Fruit fly (Drosophila melanogaster): ENCODE data around the gene Vps15.

Gene Vps15

dm6 chr3R:9266765-9267164, 21.1 kb upstream of the Vps15 start, which contains the start of the genes TrpRS and Vps16A (continued):
- TF ChIP-seq CG4617 (GFP tag; optimal IDR thresholded peaks at IDR 0.05; ENCODE audit: borderline replicate concordance): peak; percentile 82
- TF ChIP-seq Dp (GFP tag; optimal IDR thresholded peaks at IDR 0.05): peak; percentile 61
- no peak for TF ChIP-seq fu2 (GFP tag; optimal IDR thresholded peaks at IDR 0.05)
- TF ChIP-seq pzg (GFP tag; optimal IDR thresholded peaks at IDR 0.05): peak; percentile 96
- TF ChIP-seq chn (GFP tag; optimal IDR thresholded peaks at IDR 0.05): peak; percentile 30
- TF ChIP-seq ssp (GFP tag; IDR thresholded peaks at IDR 0.05): peak; percentile 97
- peak; percentile 67 for TF ChIP-seq CTCF (GFP tag; optimal IDR thresholded peaks at IDR 0.05)
- TF ChIP-seq CG14860 (GFP tag; IDR thresholded peaks at IDR 0.05; ENCODE audit: partially characterized antibody): peak; percentile 98
- TF ChIP-seq CG33557 (GFP tag; optimal IDR thresholded peaks at IDR 0.05): peak; percentile 22
- no peak for TF ChIP-seq CG17328 (GFP tag; IDR thresholded peaks at IDR 0.05)
- TF ChIP-seq stwl (tag; optimal IDR thresholded peaks at IDR 0.05): peak; percentile 96
- TF ChIP-seq lbe (GFP tag; optimal IDR thresholded peaks at IDR 0.05): peak; percentile 32
- TF ChIP-seq CG13287 (GFP tag; IDR thresholded peaks at IDR 0.05; ENCODE audit: partially characterized antibody): peak; percentile 99
- peak; percentile 98 for TF ChIP-seq CG16813 (GFP tag; IDR thresholded peaks at IDR 0.05; ENCODE audit: partially characterized antibody)
- TF ChIP-seq vnd (GFP tag; IDR thresholded peaks at IDR 0.05; ENCODE audit: partially characterized antibody): peak; percentile 98
- TF ChIP-seq trem (tag; optimal IDR thresholded peaks at IDR 0.05): peak; percentile 73
- TF ChIP-seq sob (GFP tag; IDR thresholded peaks at IDR 0.05): 0 out of 2 replicates have a peak, but pooled peaks have one; percentile 22
- peak; percentile 69 for TF ChIP-seq zen (tag; optimal IDR thresholded peaks at IDR 0.05)
- peak; percentile 71 for TF ChIP-seq Ets97D (GFP tag; optimal IDR thresholded peaks at IDR 0.05)
- TF ChIP-seq ato (GFP tag; IDR thresholded peaks at IDR 0.05; ENCODE audit: partially characterized antibody): peak; percentile 94
- no peak for TF ChIP-seq dimm (GFP tag; IDR thresholded peaks at IDR 0.05)
- peak; percentile 46; the same call in 1 of the 2 replicates for TF ChIP-seq vvl (GFP tag; IDR thresholded peaks at IDR 0.05)
- TF ChIP-seq CG16815 (GFP tag; optimal IDR thresholded peaks at IDR 0.05): no peak
- peak; percentile 35 for TF ChIP-seq phol (tag; optimal IDR thresholded peaks at IDR 0.05)
- peak; percentile 97 for TF ChIP-seq knrl (GFP tag; IDR thresholded peaks at IDR 0.05; ENCODE audit: partially characterized antibody)
- TF ChIP-seq her (GFP tag; optimal IDR thresholded peaks at IDR 0.05): peak; percentile 29
- TF ChIP-seq CG9876 (GFP tag; optimal IDR thresholded peaks at IDR 0.05): no peak
- TF ChIP-seq crp (GFP tag; optimal IDR thresholded peaks at IDR 0.05): peak; percentile 86 to 98
- TF ChIP-seq nerfin-1 (tag; optimal IDR thresholded peaks at IDR 0.05): peak; percentile 65
- TF ChIP-seq CG17829 (tag; optimal IDR thresholded peaks at IDR 0.05): peak; percentile 63
- peak; percentile 30 for TF ChIP-seq CG33213 (GFP tag; optimal IDR thresholded peaks at IDR 0.05)
- TF ChIP-seq CG3847 (GFP tag; IDR thresholded peaks at IDR 0.05): peak; percentile 57
- TF ChIP-seq ken (GFP tag; IDR thresholded peaks at IDR 0.05): 0 out of 3 replicates have a peak, but pooled peaks have one; percentile 27
- TF ChIP-seq Sin3A (optimal IDR thresholded peaks at IDR 0.05): peak; percentile 41
- peak; percentile 50 for TF ChIP-seq CG17912 (GFP tag; optimal IDR thresholded peaks at IDR 0.05)
- peak; percentile 96 for TF ChIP-seq Dll (GFP tag; IDR thresholded peaks at IDR 0.05; ENCODE audit: partially characterized antibody)
- TF ChIP-seq Drgx (GFP tag; IDR thresholded peaks at IDR 0.05): no peak
- peak; percentile 50 for TF ChIP-seq B-H2 (GFP tag; optimal IDR thresholded peaks at IDR 0.05)
- TF ChIP-seq CG6272 (GFP tag; IDR thresholded peaks at IDR 0.05): peak; percentile 28; the same call in 1 of the 2 replicates
- TF ChIP-seq CG30020 (tag; optimal IDR thresholded peaks at IDR 0.05): peak; percentile 82
- peak; percentile 69 for TF ChIP-seq CG17186 (GFP tag; optimal IDR thresholded peaks at IDR 0.05)
- TF ChIP-seq YL-1 (GFP tag; optimal IDR thresholded peaks at IDR 0.05): peak; percentile 92
- peak; percentile 99 for TF ChIP-seq Bgb (GFP tag; IDR thresholded peaks at IDR 0.05; ENCODE audit: partially characterized antibody)
- TF ChIP-seq Sry-δ (GFP tag; optimal IDR thresholded peaks at IDR 0.05): peak; percentile 89
- TF ChIP-seq CG8290 (GFP tag; optimal IDR thresholded peaks at IDR 0.05): peak; percentile 39
- TF ChIP-seq CG8290 (tag; optimal IDR thresholded peaks at IDR 0.05): no peak
- peak; percentile 90 for TF ChIP-seq CG42726 (GFP tag; IDR thresholded peaks at IDR 0.05; ENCODE audit: partially characterized antibody)
- TF ChIP-seq CG13624 (GFP tag; optimal IDR thresholded peaks at IDR 0.05): peak; percentile 0
- TF ChIP-seq CG9932 (GFP tag; IDR thresholded peaks at IDR 0.05): peak; percentile 37; the same call in 1 of the 2 replicates
- TF ChIP-seq CG7963 (GFP tag; IDR thresholded peaks at IDR 0.05; ENCODE audit: partially characterized antibody): peak; percentile 98

Measured in whole organism, embryonic.